Worm (Caenorhabditis elegans): ENCODE results near the gene Y70G10A.3.

Y70G10A.3 gene

DNA sequence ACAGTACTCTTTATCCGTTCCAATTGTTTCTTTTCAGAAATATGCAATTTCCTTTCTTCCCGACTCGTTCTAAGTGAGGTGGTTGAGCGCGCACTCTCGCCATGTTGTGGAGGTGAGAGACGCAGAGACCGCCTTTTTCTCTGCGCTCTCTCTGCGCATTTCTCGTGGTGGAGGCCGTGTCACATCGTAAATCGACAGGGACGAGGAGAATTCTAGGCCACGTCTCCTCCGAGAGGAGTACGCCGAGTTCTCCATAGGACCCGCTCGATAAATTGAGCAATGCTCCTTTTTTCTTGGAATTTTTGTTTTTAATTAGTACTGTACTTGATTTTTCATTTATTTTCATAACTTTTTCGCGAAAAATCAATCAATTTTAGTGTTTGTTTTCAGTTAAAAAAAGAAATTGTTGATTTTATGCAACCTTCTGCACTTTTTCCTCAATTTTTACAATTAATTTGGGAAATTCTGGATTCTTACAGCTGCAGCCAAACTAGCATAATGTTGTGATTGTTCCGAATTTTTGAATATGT lies 31.9 kb downstream of the Y70G10A.3 start, which contains the start of gene cnk-1 (continued):
- TF ChIP-seq aptf-3 (GFP tag; IDR thresholded peaks at IDR 0.05) (peak; percentile 93), cebp-1 (GFP tag; IDR thresholded peaks at IDR 0.05) (peak; percentile 85), cebp-1 (tag; optimal IDR thresholded peaks at IDR 0.05) (peak; percentile 77), zim-3 (tag; optimal IDR thresholded peaks at IDR 0.05) (peak; percentile 76), C06A6.2 (GFP tag; conservative IDR thresholded peaks at IDR 0.05) (peak; percentile 91), ztf-28 (GFP tag; IDR thresholded peaks at IDR 0.05) (peak; percentile 99), ceh-58 (GFP tag; IDR thresholded peaks at IDR 0.05) (no peak), repo-1 (tag; optimal IDR thresholded peaks at IDR 0.05) (peak; percentile 60), hsf-1 (GFP tag; IDR thresholded peaks at IDR 0.05) (peak; percentile 86), snpc-4 (GFP tag; optimal IDR thresholded peaks at IDR 0.05) (no peak), snpc-4 (tag; optimal IDR thresholded peaks at IDR 0.05) (peak in 2 of 4 experiments; percentile 56 to 76), F23B12.7 (tag; optimal IDR thresholded peaks at IDR 0.05; ENCODE audit: insufficient read depth) (no peak), fkh-3 (tag; optimal IDR thresholded peaks at IDR 0.05) (no peak), let-607 (tag; optimal IDR thresholded peaks at IDR 0.05) (peak; percentile 49 to 69), B0035.1 (tag; optimal IDR thresholded peaks at IDR 0.05) (peak; percentile 39), ztf-3 (GFP tag; optimal IDR thresholded peaks at IDR 0.05) (no peak), F49E8.2 (tag; optimal IDR thresholded peaks at IDR 0.05; ENCODE audit: insufficient read depth) (peak; percentile 85), egl-44 (GFP tag; IDR thresholded peaks at IDR 0.05) (peak; percentile 91), aptf-2 (GFP tag; conservative IDR thresholded peaks at IDR 0.05) (peak; percentile 96), unc-130 (GFP tag; optimal IDR thresholded peaks at IDR 0.05) (peak; percentile 91), lin-54 (GFP tag; optimal IDR thresholded peaks at IDR 0.05) (peak; percentile 84), T26A5.8 (tag; optimal IDR thresholded peaks at IDR 0.05) (no peak), nfyb-1 (GFP tag; IDR thresholded peaks at IDR 0.05) (peak; percentile 98), snpc-1.1 (tag; optimal IDR thresholded peaks at IDR 0.05; ENCODE audit: insufficient read depth) (no peak), hlh-12 (tag; optimal IDR thresholded peaks at IDR 0.05) (no peak), mcd-1 (GFP tag; IDR thresholded peaks at IDR 0.05) (peak; percentile 99), sptf-2 (GFP tag; optimal IDR thresholded peaks at IDR 0.05) (no peak), K11D2.4 (GFP tag; IDR thresholded peaks at IDR 0.05) (peak; percentile 98), Y53F4B.3 (GFP tag; IDR thresholded peaks at IDR 0.05) (no peak; the same call in 1 of the 2 replicates), ekl-4 (GFP tag; IDR thresholded peaks at IDR 0.05) (peak; percentile 98), T07F8.4 (tag; optimal IDR thresholded peaks at IDR 0.05) (peak; percentile 7), F37B4.10 (GFP tag; IDR thresholded peaks at IDR 0.05) (peak; percentile 94; the same call in 1 of the 2 replicates), madf-3 (GFP tag; IDR thresholded peaks at IDR 0.05) (peak; percentile 96), xnd-1 (tag; optimal IDR thresholded peaks at IDR 0.05) (peak; percentile 72), ztf-26 (tag; optimal IDR thresholded peaks at IDR 0.05) (peak; percentile 26), F22D6.2 (tag; optimal IDR thresholded peaks at IDR 0.05) (no peak), pbrm-1 (GFP tag; IDR thresholded peaks at IDR 0.05) (peak; percentile 98), ztf-6 (GFP tag; IDR thresholded peaks at IDR 0.05) (peak; percentile 88), lir-1 (GFP tag; conservative IDR thresholded peaks at IDR 0.05) (peak; percentile 98), attf-5 (GFP tag; optimal IDR thresholded peaks at IDR 0.05) (peak; percentile 82), madf-6 (GFP tag; IDR thresholded peaks at IDR 0.05) (peak; percentile 97), F55B11.4 (tag; optimal IDR thresholded peaks at IDR 0.05; ENCODE audit: borderline replicate concordance, insufficient read depth) (no peak), chd-7 (tag; optimal IDR thresholded peaks at IDR 0.05) (peak; percentile 57), cebp-2 (GFP tag; IDR thresholded peaks at IDR 0.05) (peak; percentile 94), dox-1 (GFP tag; IDR thresholded peaks at IDR 0.05) (peak; percentile 99), nhr-27 (tag; optimal IDR thresholded peaks at IDR 0.05) (no peak), ceh-100 (GFP tag; IDR thresholded peaks at IDR 0.05) (peak; percentile 93), die-1 (tag; optimal IDR thresholded peaks at IDR 0.05) (no peak)

All from whole organism, young adult.